Worm (Caenorhabditis elegans) whole organism, L1 larva: ENCODE measurements around the gene sri-40.

Experiments
- F16B12.6 ChIP-seq: fragments of 150-350 bp; optimal IDR thresholded peaks from 2 replicates; lab custom pipeline; 2014; ENCODE audit warnings: missing biosample characterization, missing genetic modification characterization
- Y116A8C.19 ChIP-seq: sonication (generic microtip); optimal IDR thresholded peaks from 2 replicates; lab custom pipeline; 2016; ENCODE audit warnings: missing compliant biosample characterization, missing genetic modification characterization, borderline replicate concordance
- blmp-1 ChIP-seq: fragments of 150-350 bp; optimal IDR thresholded peaks from 2 replicates; lab custom pipeline; 2014; ENCODE audit warnings: missing biosample characterization, missing genetic modification characterization
- ceh-63 ChIP-seq: fragments of 200-800 bp; sonication (Bioruptor generic); optimal IDR thresholded peaks from 2 replicates; lab custom pipeline; 2018; ENCODE audit warnings: mild to moderate bottlenecking, missing genetic modification characterization, missing compliant biosample characterization
- dsc-1 ChIP-seq: sonication (generic microtip); optimal IDR thresholded peaks from 2 replicates; lab custom pipeline; 2016; ENCODE audit warnings: mild to moderate bottlenecking, missing genetic modification characterization, missing compliant biosample characterization
- elt-2 ChIP-seq: sonication (generic microtip); optimal IDR thresholded peaks from 2 replicates; lab custom pipeline; 2016; ENCODE audit warnings: missing genetic modification characterization, mild to moderate bottlenecking, inconsistent platforms, missing compliant biosample characterization, missing genetic modification reagents
- elt-3 ChIP-seq, 6 experiments: fragments of 150-350 bp in 1 of 6; sonication (generic microtip); optimal IDR thresholded peaks; 2 replicates each; lab custom pipeline; 2017 to 2018; ENCODE audit warnings: missing biosample characterization in 6 of 6, missing genetic modification characterization in 6 of 6, inconsistent platforms in 1 of 6
- ets-5 ChIP-seq: fragments of 200-800 bp; sonication (Bioruptor generic); IDR thresholded peaks from 2 replicates; pipeline ENCODE4 v1.3.6; 2022; ENCODE audit warnings: missing genetic modification characterization, missing compliant biosample characterization
- lin-14 ChIP-seq: fragments of 200-800 bp; sonication (Bioruptor generic); optimal IDR thresholded peaks from 2 replicates; lab custom pipeline; 2018; ENCODE audit warnings: mild to moderate bottlenecking, missing genetic modification characterization, moderate library complexity, missing compliant biosample characterization
- lin-15B ChIP-seq: fragments of 150-350 bp; sonication (generic microtip); optimal IDR thresholded peaks from 3 replicates; lab custom pipeline; 2014; ENCODE audit warnings: missing biosample characterization, missing genetic modification characterization
- mab-9 ChIP-seq: fragments of 200-800 bp; sonication (Bioruptor generic); IDR thresholded peaks from 2 replicates; pipeline ENCODE4 v1.3.6; 2022; ENCODE audit warnings: missing genetic modification reagents, missing genetic modification characterization, missing compliant biosample characterization
- mdl-1 ChIP-seq, 2 experiments: fragments of 150-350 bp; optimal IDR thresholded peaks; 2 replicates each; lab custom pipeline; 2014 to 2017; ENCODE audit warnings: missing biosample characterization in 2 of 2, missing genetic modification characterization in 2 of 2, inconsistent platforms in 1 of 2
- nhr-11 ChIP-seq: fragments of 150-350 bp; optimal IDR thresholded peaks from 2 replicates; lab custom pipeline; 2014; ENCODE audit warnings: missing biosample characterization, missing genetic modification characterization
- nhr-71 ChIP-seq: sonication (generic microtip); optimal IDR thresholded peaks from 2 replicates; lab custom pipeline; 2016; ENCODE audit warnings: mild to moderate bottlenecking, missing genetic modification characterization, moderate library complexity, missing compliant biosample characterization
- nhr-77 ChIP-seq: fragments of 150-350 bp; optimal IDR thresholded peaks from 2 replicates; lab custom pipeline; 2014; ENCODE audit warnings: missing biosample characterization, missing genetic modification characterization
- pag-3 ChIP-seq: sonication (generic microtip); optimal IDR thresholded peaks from 2 replicates; lab custom pipeline; 2017; ENCODE audit warnings: missing genetic modification characterization, mild to moderate bottlenecking, missing compliant biosample characterization, antibody characterized with exemption, borderline replicate concordance; ENCODE audit not compliant: insufficient read depth
- pax-3 ChIP-seq: fragments of 200-800 bp; sonication (Bioruptor generic); optimal IDR thresholded peaks from 2 replicates; lab custom pipeline; 2018; ENCODE audit warnings: mild to moderate bottlenecking, missing genetic modification characterization, moderate library complexity, missing compliant biosample characterization
- pqm-1 ChIP-seq: sonication (generic microtip); optimal IDR thresholded peaks from 3 replicates; lab custom pipeline; 2017; ENCODE audit warnings: missing biosample characterization, missing genetic modification characterization
- snpc-4 ChIP-seq: fragments of 150-350 bp; optimal IDR thresholded peaks from 2 replicates; lab custom pipeline; 2014; ENCODE audit warnings: missing biosample characterization, missing genetic modification characterization
- snu-23 ChIP-seq: sonication (generic microtip); optimal IDR thresholded peaks from 2 replicates; lab custom pipeline; 2016; ENCODE audit warnings: missing genetic modification characterization, missing compliant biosample characterization
- sox-4 ChIP-seq: sonication (generic microtip); optimal IDR thresholded peaks from 2 replicates; lab custom pipeline; 2016; ENCODE audit warnings: missing genetic modification characterization, missing compliant biosample characterization
- swsn-7 ChIP-seq: sonication (generic microtip); optimal IDR thresholded peaks from 2 replicates; lab custom pipeline; 2016; ENCODE audit warnings: missing genetic modification characterization, missing compliant biosample characterization
- unc-130 ChIP-seq: fragments of 150-350 bp; optimal IDR thresholded peaks from 2 replicates; lab custom pipeline; 2017; ENCODE audit warnings: missing biosample characterization, missing genetic modification characterization, inconsistent platforms
- unc-62 ChIP-seq: fragments of 150-350 bp; optimal IDR thresholded peaks from 2 replicates; lab custom pipeline; 2014; ENCODE audit warnings: missing biosample characterization, missing genetic modification reagents, missing genetic modification characterization

sri-40 gene

DNA sequence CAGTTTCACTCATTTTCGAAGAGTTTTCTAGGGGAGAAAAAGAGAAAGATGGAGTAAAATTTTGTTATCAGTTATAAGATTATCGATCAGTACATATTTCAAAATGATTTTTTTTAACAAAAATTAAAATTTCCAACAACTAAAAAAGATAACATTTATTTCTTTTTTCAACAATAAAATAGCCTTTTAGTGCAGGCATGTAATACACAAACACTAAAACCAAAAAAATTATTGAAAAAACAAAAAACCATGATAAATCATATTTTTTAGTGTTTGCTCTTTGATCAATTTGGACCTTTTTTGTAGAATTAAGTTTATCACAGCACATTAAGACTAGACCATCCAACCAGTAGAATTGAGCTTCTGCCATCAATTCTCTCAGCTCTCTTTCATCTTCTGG lies 46.9 kb downstream of the sri-40 start, which contains the start of gene ZC239.15:
Gene ZC239.15 (minus strand): TSS at position 101 of the 400 bp plus-strand sequence.
- TF ChIP-seq mab-9 (no peak), ceh-63 (GFP tag; lab: Kevin White, UChicago) (no peak), mdl-1 (tag; optimal IDR thresholded peaks at IDR 0.05; lab: Kevin White, UChicago) (no peak), F16B12.6 (tag; lab: Kevin White, UChicago) (no peak), sox-4 (no peak), lin-15B (tag; lab: Kevin White, UChicago) (no peak), nhr-77 (tag; lab: Kevin White, UChicago) (no peak), swsn-7 (tag; lab: Kevin White, UChicago) (no peak), pag-3 (no peak), Y116A8C.19 (no peak), ets-5 (GFP tag; lab: Robert Waterston, UW) (no peak), snpc-4 (tag; lab: Kevin White, UChicago) (no peak), elt-3 (tag; optimal IDR thresholded peaks at IDR 0.05; lab: Kevin White, UChicago) (no peak), unc-62 (GFP tag; lab: Kevin White, UChicago) (no peak), lin-14 (no peak), nhr-71 (tag; lab: Kevin White, UChicago) (no peak), blmp-1 (no peak)

- TF ChIP-seq elt-2 (tag; lab: Kevin White, UChicago) (peak; percentile 44), pqm-1 (no peak)
Observed at ce11 chrII:3225200-3225599, 47.4 kb downstream of the sri-40 start, which contains the start of gene ZC239.16. Gene ZC239.16 (minus strand): TSS chrII:3225319.

- no peak for TF ChIP-seq unc-130 (tag; lab: Kevin White, UChicago)
- TF ChIP-seq snu-23 (GFP tag; lab: Kevin White, UChicago), result no peak
- TF ChIP-seq nhr-11 (tag; lab: Kevin White, UChicago), result no peak
- TF ChIP-seq mdl-1 (tag; optimal IDR thresholded peaks at IDR 0.05; lab: Kevin White, UChicago), result no peak
- no peak for TF ChIP-seq dsc-1 (tag; lab: Kevin White, UChicago)
- no peak for TF ChIP-seq pax-3 (tag; lab: Kevin White, UChicago)
Observed at ce11 chrII:3225780-3226179, 48.0 kb downstream of the sri-40 start, which contains the start of gene ZC239.17. Gene ZC239.17 (minus strand): TSS chrII:3225880.
